Worm (Caenorhabditis elegans): ENCODE data around the gene vps-33.2.

DNA sequence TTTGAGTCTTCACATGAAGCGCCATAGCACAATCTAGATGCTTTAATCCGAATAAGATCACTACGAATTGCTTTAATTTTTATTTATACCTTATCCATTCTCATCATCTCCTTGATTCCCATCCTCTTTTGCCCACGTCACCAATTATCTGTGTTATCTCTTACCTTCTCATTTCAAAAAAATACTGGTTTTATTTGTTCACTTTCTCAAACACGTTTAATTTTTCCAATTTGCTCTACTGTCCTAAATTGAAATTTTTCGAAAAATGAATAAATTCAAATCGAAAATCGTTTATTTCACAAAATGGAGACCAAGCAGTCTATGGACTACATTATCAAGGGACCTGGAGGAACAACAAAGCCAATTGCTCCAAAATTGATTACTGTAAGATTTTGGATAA lies 20.9 kb downstream of the vps-33.2 start, which contains the start of gene F54H5.3:
- TF ChIP-seq nhr-25 (tag; optimal IDR thresholded peaks at IDR 0.05; ENCODE audit: borderline replicate concordance, insufficient read depth) = no peak
- TF ChIP-seq ZK546.5 (tag; optimal IDR thresholded peaks at IDR 0.05) = no peak
- no peak for TF ChIP-seq snpc-4 (tag; optimal IDR thresholded peaks at IDR 0.05)
- no peak for TF ChIP-seq lin-13 (GFP tag; optimal IDR thresholded peaks at IDR 0.05)
- no peak for TF ChIP-seq unc-62 (GFP tag; optimal IDR thresholded peaks at IDR 0.05 in 1 of 2)
- TF ChIP-seq unc-62 (tag; optimal IDR thresholded peaks at IDR 0.05) = no peak
- TF ChIP-seq zag-1 (tag; optimal IDR thresholded peaks at IDR 0.05) = no peak
- no peak for TF ChIP-seq ztf-11 (tag; optimal IDR thresholded peaks at IDR 0.05)
- no peak for TF ChIP-seq set-16 (GFP tag; IDR thresholded peaks at IDR 0.05)
- TF ChIP-seq fos-1 (tag; optimal IDR thresholded peaks at IDR 0.05) = no peak
- TF ChIP-seq tra-1 (GFP tag; IDR thresholded peaks at IDR 0.05) = no peak
